Worm (Caenorhabditis elegans): ENCODE data around the gene ZK470.14.

ZK470.14 gene

DNA sequence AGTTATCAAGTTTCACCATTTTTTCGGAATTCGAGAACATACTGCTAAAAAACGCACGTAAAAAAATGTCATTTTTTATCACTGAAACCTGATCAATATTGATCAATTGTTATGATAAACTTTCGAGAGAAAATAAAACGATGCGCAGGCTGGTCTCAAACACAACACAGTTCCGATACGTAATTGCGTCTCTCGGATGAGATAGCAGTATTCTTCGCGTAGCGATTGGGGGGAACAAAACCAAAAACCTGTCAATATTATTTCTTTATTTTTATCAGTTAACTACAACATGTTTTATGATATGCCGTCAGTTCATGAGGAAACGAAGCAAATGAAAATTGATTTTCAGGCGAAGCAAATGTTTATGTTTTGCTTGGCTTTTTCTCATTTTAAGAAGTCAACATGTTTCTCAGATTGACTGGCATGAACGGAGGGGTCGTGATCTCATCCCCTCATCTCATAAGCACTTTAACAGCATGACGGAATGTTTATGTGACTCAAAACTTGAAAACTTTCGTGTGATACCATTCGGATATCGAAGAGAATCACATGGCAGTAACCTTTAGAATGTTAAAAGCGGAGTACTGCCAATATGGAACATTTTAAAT is 48.4 kb downstream of the ZK470.14 start:
- TF ChIP-seq unc-62 (GFP tag; optimal IDR thresholded peaks at IDR 0.05), result no peak

- TF ChIP-seq unc-62 (GFP tag; optimal IDR thresholded peaks at IDR 0.05), result no peak
Measured at ce11 chrX:4216894-4217293, 49.6 kb downstream of the ZK470.14 start, which contains the start of the genes F20B6.10 and hpk-1. F20B6.10 (minus strand) TSS chrX:4217196. hpk-1 (minus strand) TSS chrX:4217290.

ce11 chrX:4218174-4218573 is 50.9 kb downstream of the ZK470.14 start, which contains the start of gene W01H2.2:
W01H2.2 (minus strand) TSS chrX:4218458.
- no peak for TF ChIP-seq unc-62 (GFP tag; optimal IDR thresholded peaks at IDR 0.05)

Measured in whole organism, dauer.